Fruit fly (Drosophila melanogaster): Measurements from ENCODE around the gene Shmt.

DNA sequence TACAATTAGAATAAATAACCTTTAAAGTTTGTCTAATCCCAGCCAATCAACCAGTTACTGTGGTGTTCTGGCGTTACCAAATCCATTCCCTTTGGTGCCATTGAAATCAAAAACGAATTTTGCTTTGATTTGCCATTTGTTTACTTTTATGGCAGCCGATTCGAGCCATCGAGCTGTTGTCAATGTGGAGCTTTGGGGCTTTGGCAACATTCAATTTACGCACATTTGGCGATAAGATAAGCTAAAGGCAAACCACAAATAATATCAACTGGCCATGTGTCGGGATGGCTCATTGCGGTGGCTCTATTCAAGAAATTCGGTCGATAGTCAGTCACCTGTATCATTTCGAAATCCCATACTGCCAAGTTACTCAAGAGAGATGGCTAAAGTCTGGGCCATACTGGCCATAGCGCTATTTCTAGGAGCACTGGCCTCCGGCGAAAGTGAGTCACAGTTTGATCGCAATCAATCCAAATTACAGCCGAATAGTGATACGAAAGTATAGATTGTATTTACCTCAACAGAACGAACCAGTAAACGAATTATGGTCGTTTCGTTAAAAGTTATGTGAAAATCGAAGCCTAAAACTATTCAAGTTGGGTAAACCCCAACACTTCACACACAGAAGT, 31.4 kb upstream of the Shmt start, which contains the start of gene CG6041:
- TF ChIP-seq usp (GFP tag; optimal IDR thresholded peaks at IDR 0.05) (no peak), CG8478 (optimal IDR thresholded peaks at IDR 0.05) (no peak), pan (optimal IDR thresholded peaks at IDR 0.05) (no peak), Dll (optimal IDR thresholded peaks at IDR 0.05) (no peak)
